Fruit fly (Drosophila melanogaster) whole organism, embryonic: ENCODE data around the gene CG4953.

Source experiments
- Ada2b ChIP-seq: fragments of 200-800 bp; sonication (Bioruptor generic); IDR thresholded peaks from 2 replicates; pipeline ENCODE4 v1.3.6; 2022; ENCODE audit warnings: missing biosample characterization, missing genetic modification characterization
- Antp ChIP-seq: fragments of 200-800 bp; sonication (Bioruptor generic); optimal IDR thresholded peaks from 3 replicates; lab custom pipeline; 2016; ENCODE audit warnings: missing biosample characterization, missing genetic modification characterization
- Atf-2 ChIP-seq: fragments of 200-800 bp; sonication (Bioruptor generic); optimal IDR thresholded peaks from 2 replicates; lab custom pipeline; 2016; ENCODE audit warnings: missing biosample characterization, missing genetic modification characterization
- CG11560 ChIP-seq: fragments of 200-800 bp; sonication (Bioruptor generic); IDR thresholded peaks from 3 replicates; pipeline ENCODE4 v1.3.6; 2022; ENCODE audit warnings: missing biosample characterization, missing genetic modification characterization
- CG12219 ChIP-seq: fragments of 200-800 bp; sonication (Bioruptor generic); optimal IDR thresholded peaks from 3 replicates; lab custom pipeline; 2018; ENCODE audit warnings: missing biosample characterization, mild to moderate bottlenecking, missing genetic modification characterization
- CG15269 ChIP-seq: fragments of 200-800 bp; sonication (Bioruptor generic); optimal IDR thresholded peaks from 2 replicates; lab custom pipeline; 2018; ENCODE audit warnings: missing biosample characterization, mild to moderate bottlenecking, missing genetic modification characterization, moderate library complexity
- CG15479 ChIP-seq: fragments of 200-800 bp; sonication (Bioruptor generic); optimal IDR thresholded peaks from 3 replicates; lab custom pipeline; 2019; ENCODE audit warnings: missing biosample characterization, mild to moderate bottlenecking, missing genetic modification characterization, moderate library complexity
- CG16779 ChIP-seq: fragments of 200-800 bp; sonication (Bioruptor generic); IDR thresholded peaks from 2 replicates; pipeline ENCODE4 v1.3.6; 2022; ENCODE audit warnings: missing biosample characterization, missing genetic modification characterization
- CG16815 ChIP-seq: fragments of 200-800 bp; sonication (Bioruptor generic); optimal IDR thresholded peaks from 3 replicates; lab custom pipeline; 2017; ENCODE audit warnings: missing biosample characterization, mild to moderate bottlenecking, missing genetic modification characterization
- CG16863 ChIP-seq: fragments of 200-800 bp; sonication (Bioruptor generic); optimal IDR thresholded peaks from 3 replicates; lab custom pipeline; 2016; ENCODE audit warnings: missing biosample characterization, missing genetic modification characterization
- CG17359 ChIP-seq: fragments of 200-800 bp; sonication (Bioruptor generic); optimal IDR thresholded peaks from 3 replicates; lab custom pipeline; 2018; ENCODE audit warnings: missing biosample characterization, mild to moderate bottlenecking, missing genetic modification characterization, moderate library complexity
- CG2199 ChIP-seq: fragments of 200-800 bp; sonication (Bioruptor generic); IDR thresholded peaks from 3 replicates; pipeline ENCODE4 v1.3.6; 2022; ENCODE audit warnings: missing biosample characterization, missing genetic modification characterization
- CG30020 ChIP-seq: fragments of 200-800 bp; optimal IDR thresholded peaks from 2 replicates; lab custom pipeline; 2019; ENCODE audit warnings: missing biosample characterization, mild to moderate bottlenecking, missing genetic modification characterization, moderate library complexity
- CG33557 ChIP-seq: fragments of 200-800 bp; sonication (Bioruptor generic); optimal IDR thresholded peaks from 2 replicates; lab custom pipeline; 2019; ENCODE audit warnings: missing biosample characterization, mild to moderate bottlenecking, missing genetic modification characterization, moderate library complexity
- CG4707 ChIP-seq: fragments of 200-800 bp; sonication (Bioruptor generic); optimal IDR thresholded peaks from 2 replicates; lab custom pipeline; 2018; ENCODE audit warnings: missing biosample characterization, mild to moderate bottlenecking, missing genetic modification characterization, moderate library complexity
- CG6254 ChIP-seq: fragments of 200-800 bp; sonication (Bioruptor generic); optimal IDR thresholded peaks from 3 replicates; lab custom pipeline; 2017; ENCODE audit warnings: mild to moderate bottlenecking, missing biosample characterization, missing genetic modification reagents, missing genetic modification characterization
- CG9609 ChIP-seq: fragments of 200-800 bp; sonication (Bioruptor generic); optimal IDR thresholded peaks from 3 replicates; lab custom pipeline; 2016; ENCODE audit warnings: missing biosample characterization, missing genetic modification characterization
- Dip3 ChIP-seq: fragments of 200-800 bp; sonication (Bioruptor generic); optimal IDR thresholded peaks from 3 replicates; lab custom pipeline; 2016; ENCODE audit warnings: missing biosample characterization, missing genetic modification characterization
- Dp ChIP-seq: fragments of 200-800 bp; sonication (Bioruptor generic); optimal IDR thresholded peaks from 2 replicates; lab custom pipeline; 2018; ENCODE audit warnings: missing biosample characterization, mild to moderate bottlenecking, missing genetic modification characterization, moderate library complexity
- Eip74EF ChIP-seq, 2 experiments: fragments of 200-800 bp in 1 of 2; fragments of >200 bp in 1 of 2; sonication (Bioruptor generic) in 1 of 2; optimal IDR thresholded peaks; 2 replicates each; lab custom pipeline; 2017 to 2019; ENCODE audit warnings: missing biosample characterization in 2 of 2, missing genetic modification characterization in 2 of 2, mild to moderate bottlenecking in 1 of 2, moderate library complexity in 1 of 2
- HLH54F ChIP-seq: fragments of 200-800 bp; sonication (Bioruptor generic); optimal IDR thresholded peaks from 3 replicates; lab custom pipeline; 2016; ENCODE audit warnings: missing biosample characterization, missing genetic modification characterization
- Hand ChIP-seq: fragments of 200-800 bp; sonication (Bioruptor generic); optimal IDR thresholded peaks from 2 replicates; lab custom pipeline; 2017; ENCODE audit warnings: mild to moderate bottlenecking, missing biosample characterization, missing genetic modification reagents, missing genetic modification characterization
- Hr39 ChIP-seq: fragments of >200 bp; optimal IDR thresholded peaks from 2 replicates; lab custom pipeline; 2017
- Max ChIP-seq: fragments of 200-800 bp; sonication (Bioruptor generic); optimal IDR thresholded peaks from 2 replicates; lab custom pipeline; 2016; ENCODE audit warnings: missing biosample characterization, mild to moderate bottlenecking, missing genetic modification characterization
- NC2α ChIP-seq: fragments of 200-800 bp; sonication (Bioruptor generic); optimal IDR thresholded peaks from 2 replicates; lab custom pipeline; 2016; ENCODE audit warnings: missing biosample characterization, missing genetic modification characterization
- Pdp1 ChIP-seq, 2 experiments: fragments of 200-800 bp; sonication (Bioruptor generic); optimal IDR thresholded peaks; 3 replicates each; lab custom pipeline; 2016; ENCODE audit warnings: missing biosample characterization in 2 of 2, missing genetic modification characterization in 2 of 2, mild to moderate bottlenecking in 1 of 2, moderate library complexity in 1 of 2
- Sin3A ChIP-seq: fragments of >200 bp; optimal IDR thresholded peaks from 2 replicates; lab custom pipeline; 2018
- Sox100B ChIP-seq: fragments of 200-800 bp; sonication (Bioruptor generic); optimal IDR thresholded peaks from 3 replicates; lab custom pipeline; 2018; ENCODE audit warnings: missing biosample characterization, mild to moderate bottlenecking, missing genetic modification characterization
- cad ChIP-seq: fragments of >200 bp; optimal IDR thresholded peaks from 2 replicates; lab custom pipeline; 2017; ENCODE audit warnings: missing biosample characterization, missing genetic modification characterization
- chn ChIP-seq: fragments of 200-800 bp; sonication (Bioruptor generic); optimal IDR thresholded peaks from 2 replicates; lab custom pipeline; 2016; ENCODE audit warnings: missing biosample characterization, missing genetic modification characterization
- dm ChIP-seq: fragments of 200-800 bp; sonication (Bioruptor generic); optimal IDR thresholded peaks from 3 replicates; lab custom pipeline; 2016; ENCODE audit warnings: missing biosample characterization, missing genetic modification characterization
- eve ChIP-seq, 2 experiments: fragments of >200 bp; optimal IDR thresholded peaks; 2 replicates each; lab custom pipeline; 2017; ENCODE audit warnings: missing biosample characterization in 2 of 2, missing genetic modification characterization in 2 of 2
- gcm2 ChIP-seq: fragments of 200-800 bp; sonication (Bioruptor generic); optimal IDR thresholded peaks from 2 replicates; lab custom pipeline; 2016; ENCODE audit warnings: missing biosample characterization, missing genetic modification characterization
- peb ChIP-seq: fragments of 200-800 bp; sonication (Bioruptor generic); IDR thresholded peaks from 2 replicates; pipeline ENCODE4 v1.3.6; 2022; ENCODE audit warnings: missing biosample characterization, missing genetic modification characterization
- pho ChIP-seq: fragments of 200-800 bp; sonication (Bioruptor generic); optimal IDR thresholded peaks from 2 replicates; lab custom pipeline; 2016; ENCODE audit warnings: missing biosample characterization, missing genetic modification characterization
- run ChIP-seq: fragments of 200-800 bp; sonication (Bioruptor generic); optimal IDR thresholded peaks from 3 replicates; lab custom pipeline; 2018; ENCODE audit warnings: missing biosample characterization, mild to moderate bottlenecking, missing genetic modification characterization
- sens-2 ChIP-seq: fragments of 200-800 bp; sonication (Bioruptor generic); IDR thresholded peaks from 2 replicates; pipeline ENCODE4 v1.3.6; 2022; ENCODE audit warnings: missing biosample characterization, missing genetic modification characterization
- sna ChIP-seq: fragments of 200-800 bp; sonication (Bioruptor generic); IDR thresholded peaks from 2 replicates; pipeline ENCODE4 v1.3.6; 2022; ENCODE audit warnings: missing biosample characterization, missing genetic modification characterization; ENCODE audit not compliant: partially characterized antibody
- tna ChIP-seq: fragments of 200-800 bp; sonication (Bioruptor generic); IDR thresholded peaks from 2 replicates; pipeline ENCODE4 v1.3.6; 2022; ENCODE audit warnings: missing biosample characterization, missing genetic modification characterization; ENCODE audit not compliant: partially characterized antibody
- trh ChIP-seq: fragments of 200-800 bp; sonication (Bioruptor generic); optimal IDR thresholded peaks from 2 replicates; lab custom pipeline; 2016; ENCODE audit warnings: missing biosample characterization, missing genetic modification characterization
- zen ChIP-seq: fragments of 200-800 bp; sonication (Bioruptor generic); optimal IDR thresholded peaks from 3 replicates; lab custom pipeline; 2018; ENCODE audit warnings: missing biosample characterization, mild to moderate bottlenecking, missing genetic modification characterization, moderate library complexity

CG4953 gene

DNA sequence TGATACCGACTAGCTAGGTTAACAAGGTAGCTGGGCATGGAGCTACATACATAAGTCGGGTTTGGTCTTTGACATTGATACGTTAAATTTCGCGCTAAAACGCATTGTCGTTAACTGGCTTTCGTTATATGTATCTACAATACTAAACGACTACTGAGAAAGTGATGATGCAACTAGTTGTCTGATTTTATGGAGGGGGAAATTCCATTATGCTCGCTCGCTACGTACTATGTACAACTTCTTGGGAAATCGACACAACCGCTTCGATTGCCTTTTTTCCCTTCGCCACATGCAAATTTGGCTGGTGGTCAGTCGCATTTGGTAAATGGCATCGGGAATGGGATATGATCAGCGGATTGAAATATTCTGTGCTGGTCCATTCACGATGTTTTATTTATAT, 46.5 kb upstream of the CG4953 start (continued):
- no peak for TF ChIP-seq NC2α (GFP tag; lab: Kevin White, UChicago)
- TF ChIP-seq CG30020 (tag; lab: Kevin White, UChicago): no peak
- no peak for TF ChIP-seq CG33557
- 0 out of 3 replicates have a peak, but pooled peaks have one; percentile 32 for TF ChIP-seq CG2199
- TF ChIP-seq Sin3A (lab: Kevin White, UChicago): no peak
- no peak for TF ChIP-seq CG4707 (GFP tag; lab: Kevin White, UChicago)
- peak; percentile 14 for TF ChIP-seq CG15479
- no peak for TF ChIP-seq CG16779
- TF ChIP-seq Max (GFP tag; lab: Kevin White, UChicago): no peak
- no peak for TF ChIP-seq trh (GFP tag; lab: Kevin White, UChicago)
- no peak for TF ChIP-seq peb (GFP tag; lab: Robert Waterston, UW)
- peak in 1 of 2 experiments; percentile 75 for TF ChIP-seq eve (GFP tag; optimal IDR thresholded peaks at IDR 0.05; lab: Kevin White, UChicago)
- no peak for TF ChIP-seq pho (GFP tag; lab: Kevin White, UChicago)
- TF ChIP-seq CG9609 (GFP tag; lab: Kevin White, UChicago): no peak
- peak in 1 of 2 experiments; percentile 96 for TF ChIP-seq Pdp1 (GFP tag; optimal IDR thresholded peaks at IDR 0.05; lab: Kevin White, UChicago)
- TF ChIP-seq CG16863 (GFP tag; lab: Kevin White, UChicago): no peak
- no peak for TF ChIP-seq Sox100B (GFP tag; lab: Kevin White, UChicago)
- no peak for TF ChIP-seq HLH54F
- TF ChIP-seq CG15269: no peak
- TF ChIP-seq Dip3 (GFP tag; lab: Kevin White, UChicago): no peak
- no peak for TF ChIP-seq run (tag; lab: Kevin White, UChicago)
- no peak for TF ChIP-seq CG12219 (GFP tag; lab: Kevin White, UChicago)
- TF ChIP-seq Atf-2: no peak
- no peak for TF ChIP-seq Hand (GFP tag; lab: Kevin White, UChicago)
- peak; percentile 5 for TF ChIP-seq cad (GFP tag; lab: Kevin White, UChicago)
- no peak for TF ChIP-seq Antp (GFP tag; lab: Kevin White, UChicago)
- no peak for TF ChIP-seq chn (GFP tag; lab: Kevin White, UChicago)
- no peak for TF ChIP-seq sna (GFP tag; lab: Robert Waterston, UW)
- no peak for TF ChIP-seq CG11560 (tag; lab: Robert Waterston, UW)
- no peak for TF ChIP-seq sens-2 (GFP tag; lab: Robert Waterston, UW)
- no peak for TF ChIP-seq tna (GFP tag; lab: Robert Waterston, UW)
- no peak for TF ChIP-seq gcm2 (GFP tag; lab: Kevin White, UChicago)
- no peak for TF ChIP-seq CG17359 (tag; lab: Kevin White, UChicago)
- no peak for TF ChIP-seq CG16815
- no peak for TF ChIP-seq Ada2b (GFP tag; lab: Robert Waterston, UW)
- no peak for TF ChIP-seq Hr39 (lab: Kevin White, UChicago)
- TF ChIP-seq Dp (GFP tag; lab: Kevin White, UChicago): no peak
- no peak for TF ChIP-seq zen
- TF ChIP-seq Eip74EF (GFP tag; optimal IDR thresholded peaks at IDR 0.05; lab: Kevin White, UChicago): no peak
- TF ChIP-seq dm (GFP tag; lab: Kevin White, UChicago): no peak
- no peak for TF ChIP-seq CG6254 (GFP tag; lab: Kevin White, UChicago)
